Worm (Caenorhabditis elegans) whole organism, L3 larva: ENCODE data around the gene F45F2.10.
A peak's percentile ranks its signal among the peaks of the same experiment; 100 is the strongest.

Source experiments
- ZK546.5 ChIP-seq: sonication (generic microtip); optimal IDR thresholded peaks from 2 replicates; lab custom pipeline; 2017; ENCODE audit warnings: missing biosample characterization, missing genetic modification characterization
- aly-2 ChIP-seq: fragments of 150-350 bp; optimal IDR thresholded peaks from 2 replicates; lab custom pipeline; 2014; ENCODE audit warnings: missing biosample characterization, missing genetic modification characterization
- ama-1 ChIP-seq: fragments of 150-350 bp; optimal IDR thresholded peaks from 2 replicates; lab custom pipeline; 2018
- ceh-16 ChIP-seq: sonication (generic microtip); optimal IDR thresholded peaks from 2 replicates; lab custom pipeline; 2017; ENCODE audit warnings: missing biosample characterization, missing genetic modification characterization
- ceh-28 ChIP-seq: fragments of 150-350 bp; optimal IDR thresholded peaks from 2 replicates; lab custom pipeline; 2014; ENCODE audit warnings: missing biosample characterization, missing genetic modification reagents, missing genetic modification characterization
- ceh-82 ChIP-seq: fragments of 150-350 bp; optimal IDR thresholded peaks from 2 replicates; lab custom pipeline; 2014; ENCODE audit warnings: missing biosample characterization, missing genetic modification characterization
- ceh-9 ChIP-seq: sonication (generic microtip); optimal IDR thresholded peaks from 2 replicates; lab custom pipeline; 2018; ENCODE audit warnings: missing biosample characterization, missing genetic modification characterization
- daf-12 ChIP-seq: fragments of 150-350 bp; optimal IDR thresholded peaks from 2 replicates; lab custom pipeline; 2014; ENCODE audit warnings: missing biosample characterization, missing genetic modification reagents, missing genetic modification characterization
- egl-27 ChIP-seq: sonication (generic microtip); optimal IDR thresholded peaks from 4 replicates; lab custom pipeline; 2017; ENCODE audit warnings: missing biosample characterization, missing genetic modification reagents, missing genetic modification characterization
- egl-5 ChIP-seq: fragments of 150-350 bp; optimal IDR thresholded peaks from 2 replicates; lab custom pipeline; 2017; ENCODE audit warnings: missing biosample characterization, missing genetic modification reagents, missing genetic modification characterization, inconsistent platforms
- elt-1 ChIP-seq: fragments of 150-350 bp; optimal IDR thresholded peaks from 2 replicates; lab custom pipeline; 2014; ENCODE audit warnings: missing biosample characterization, missing genetic modification characterization
- elt-2 ChIP-seq: sonication (generic microtip); optimal IDR thresholded peaks from 2 replicates; lab custom pipeline; 2016; ENCODE audit warnings: missing genetic modification reagents, mild to moderate bottlenecking, missing genetic modification characterization, missing compliant biosample characterization
- elt-3 ChIP-seq, 3 experiments: fragments of 150-350 bp in 1 of 3; sonication (generic microtip) in 2 of 3; optimal IDR thresholded peaks; 2 replicates in 2 of 3; 4 replicates in 1 of 3; lab custom pipeline; 2014 to 2017; ENCODE audit warnings: missing biosample characterization in 3 of 3, missing genetic modification characterization in 3 of 3
- eor-1 ChIP-seq, 2 experiments: fragments of 150-350 bp; optimal IDR thresholded peaks; 2 replicates each; lab custom pipeline; 2014 to 2018; ENCODE audit warnings: missing biosample characterization in 2 of 2, missing genetic modification characterization in 2 of 2
- fkh-10 ChIP-seq: sonication (generic microtip); optimal IDR thresholded peaks from 2 replicates; lab custom pipeline; 2017; ENCODE audit warnings: missing biosample characterization, missing genetic modification reagents, missing genetic modification characterization
- fkh-2 ChIP-seq: fragments of 150-350 bp; optimal IDR thresholded peaks from 2 replicates; lab custom pipeline; 2014; ENCODE audit warnings: missing biosample characterization, missing genetic modification reagents, missing genetic modification characterization
- hmg-11 ChIP-seq: sonication (generic microtip); optimal IDR thresholded peaks from 2 replicates; lab custom pipeline; 2016; ENCODE audit warnings: missing genetic modification characterization, missing compliant biosample characterization
- jun-1 ChIP-seq: fragments of 150-350 bp; optimal IDR thresholded peaks from 2 replicates; lab custom pipeline; 2014; ENCODE audit warnings: missing biosample characterization, missing genetic modification reagents, missing genetic modification characterization
- lin-15B ChIP-seq: fragments of 150-350 bp; optimal IDR thresholded peaks from 2 replicates; lab custom pipeline; 2014; ENCODE audit warnings: missing biosample characterization, missing genetic modification characterization
- lin-39 ChIP-seq: fragments of 150-350 bp; optimal IDR thresholded peaks from 2 replicates; lab custom pipeline; 2018; ENCODE audit warnings: missing biosample characterization, missing genetic modification reagents, missing genetic modification characterization
- lsy-12 ChIP-seq: sonication (generic microtip); optimal IDR thresholded peaks from 2 replicates; lab custom pipeline; 2016; ENCODE audit warnings: mild to moderate bottlenecking, missing genetic modification characterization, missing compliant biosample characterization
- mdl-1 ChIP-seq: fragments of 150-350 bp; optimal IDR thresholded peaks from 2 replicates; lab custom pipeline; 2014; ENCODE audit warnings: missing biosample characterization, missing genetic modification characterization
- mml-1 ChIP-seq: fragments of 150-350 bp; sonication (generic microtip); optimal IDR thresholded peaks from 3 replicates; lab custom pipeline; 2014; ENCODE audit warnings: missing biosample characterization, missing genetic modification characterization
- nhr-11 ChIP-seq: fragments of 150-350 bp; optimal IDR thresholded peaks from 2 replicates; lab custom pipeline; 2014; ENCODE audit warnings: missing biosample characterization, missing genetic modification characterization
- nhr-23 ChIP-seq: fragments of 150-350 bp; optimal IDR thresholded peaks from 2 replicates; lab custom pipeline; 2014; ENCODE audit warnings: missing biosample characterization, missing genetic modification reagents, missing genetic modification characterization
- nhr-237 ChIP-seq: fragments of 150-350 bp; optimal IDR thresholded peaks from 2 replicates; lab custom pipeline; 2014; ENCODE audit warnings: missing biosample characterization, missing genetic modification characterization
- nhr-25 ChIP-seq: sonication (generic microtip); optimal IDR thresholded peaks from 2 replicates; lab custom pipeline; 2017; ENCODE audit warnings: missing biosample characterization, missing genetic modification characterization
- nhr-28 ChIP-seq: fragments of 150-350 bp; optimal IDR thresholded peaks from 2 replicates; lab custom pipeline; 2014; ENCODE audit warnings: missing biosample characterization, missing genetic modification characterization
- nhr-43 ChIP-seq: sonication (generic microtip); optimal IDR thresholded peaks from 2 replicates; lab custom pipeline; 2016; ENCODE audit warnings: mild to moderate bottlenecking, missing genetic modification characterization, missing compliant biosample characterization; ENCODE audit not compliant: poor library complexity, severe bottlenecking
- nhr-76 ChIP-seq: fragments of 150-350 bp; sonication (generic microtip); optimal IDR thresholded peaks from 5 replicates; lab custom pipeline; 2014; ENCODE audit warnings: missing biosample characterization, missing genetic modification characterization
- nhr-77 ChIP-seq: fragments of 150-350 bp; optimal IDR thresholded peaks from 2 replicates; lab custom pipeline; 2014; ENCODE audit warnings: missing biosample characterization, missing genetic modification characterization
- pha-4 ChIP-seq: fragments of 150-350 bp; optimal IDR thresholded peaks from 2 replicates; lab custom pipeline; 2014; ENCODE audit warnings: missing biosample characterization, missing genetic modification reagents, missing genetic modification characterization
- sea-2 ChIP-seq: fragments of 150-350 bp; sonication (generic microtip); optimal IDR thresholded peaks from 4 replicates; lab custom pipeline; 2014; ENCODE audit warnings: missing biosample characterization, missing genetic modification reagents, missing genetic modification characterization
- skn-1 ChIP-seq: fragments of 150-350 bp; optimal IDR thresholded peaks from 2 replicates; lab custom pipeline; 2014; ENCODE audit warnings: missing biosample characterization, missing genetic modification characterization
- snpc-4 ChIP-seq: fragments of 150-350 bp; optimal IDR thresholded peaks from 2 replicates; lab custom pipeline; 2014; ENCODE audit warnings: missing biosample characterization, missing genetic modification characterization
- tbx-2 ChIP-seq: sonication (generic microtip); optimal IDR thresholded peaks from 2 replicates; lab custom pipeline; 2016; ENCODE audit warnings: mild to moderate bottlenecking, missing genetic modification characterization, missing compliant biosample characterization
- unc-39 ChIP-seq: sonication (generic microtip); optimal IDR thresholded peaks from 4 replicates; lab custom pipeline; 2017; ENCODE audit warnings: missing biosample characterization, missing genetic modification characterization
- unc-62 ChIP-seq: fragments of 150-350 bp; sonication (generic microtip); optimal IDR thresholded peaks from 4 replicates; lab custom pipeline; 2014; ENCODE audit warnings: missing biosample characterization, missing genetic modification reagents, missing genetic modification characterization

The F45F2.10 gene

DNA sequence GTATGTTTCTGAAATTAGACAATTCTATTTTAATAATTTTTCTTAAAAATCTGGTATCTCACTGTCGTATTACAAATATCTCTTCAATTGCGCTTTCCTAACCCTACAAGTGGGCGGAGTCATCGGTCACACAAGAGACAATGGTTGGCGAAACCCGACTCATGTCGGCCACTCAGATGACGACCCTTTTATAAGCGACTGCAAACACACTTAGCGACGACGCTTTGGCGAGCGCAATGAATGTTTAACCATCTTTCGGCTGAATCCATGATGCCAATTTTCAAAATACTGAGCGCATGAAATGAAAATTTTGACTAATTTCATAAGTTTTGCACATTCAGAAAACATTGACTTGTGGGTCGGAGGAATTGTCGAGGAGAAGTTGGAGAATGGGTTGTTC lies 18.3 kb downstream of the F45F2.10 start (continued):
- TF ChIP-seq nhr-77 (peak; percentile 88), sea-2 (peak; percentile 83), eor-1 (tag; optimal IDR thresholded peaks at IDR 0.05; lab: Kevin White, UChicago) (peak in 1 of 2 experiments; percentile 17), unc-39 (peak; percentile 55), jun-1 (tag; lab: Kevin White, UChicago) (peak; percentile 43), fkh-10 (GFP tag; lab: Kevin White, UChicago) (no peak)
- TF ChIP-seq, all 47 proteins: peak for 36

DNA sequence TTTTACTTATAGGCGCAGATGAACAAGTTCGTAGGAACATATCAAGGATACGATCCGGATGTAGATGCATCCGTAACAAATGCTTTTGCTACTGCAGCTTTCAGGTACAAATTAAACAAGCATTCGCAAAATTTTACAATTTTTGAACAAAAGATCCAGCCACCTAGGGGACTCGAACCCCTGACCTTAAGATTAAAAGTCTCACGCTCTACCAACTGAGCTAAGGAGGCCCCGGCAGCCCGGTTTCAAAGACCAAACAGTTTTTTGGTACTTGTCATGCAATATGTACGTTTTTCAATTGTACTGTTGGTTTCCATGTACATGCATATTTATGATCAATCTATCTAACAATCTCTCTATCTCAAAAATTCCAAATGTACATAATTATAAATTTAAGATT lies 19.3 kb downstream of the F45F2.10 start:
- TF ChIP-seq fkh-2 (tag; lab: Kevin White, UChicago) (no peak), lin-15B (tag; lab: Kevin White, UChicago) (no peak), lin-39 (tag; lab: Kevin White, UChicago) (no peak), daf-12 (no peak), elt-2 (tag; lab: Kevin White, UChicago) (no peak)

DNA sequence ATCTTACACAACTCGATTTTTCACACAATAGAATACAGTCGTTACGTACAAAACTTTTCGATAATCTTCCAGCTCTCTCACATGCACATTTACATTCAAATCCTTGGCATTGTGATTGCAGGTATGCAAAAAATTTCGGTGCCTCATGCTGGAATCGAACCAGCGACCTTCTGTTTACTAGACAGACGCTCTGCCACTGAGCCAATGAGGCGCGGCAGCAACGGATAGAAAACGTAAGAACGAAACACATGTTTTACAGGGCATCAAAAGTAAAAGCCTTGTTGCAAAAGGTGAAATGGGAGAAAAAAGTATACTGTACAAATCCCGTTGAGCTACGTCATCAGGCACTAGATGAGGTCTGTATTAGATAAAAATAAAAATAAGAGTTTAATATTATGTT lies 22.7 kb downstream of the F45F2.10 start:
- TF ChIP-seq elt-2 (tag; lab: Kevin White, UChicago) (peak; percentile 22), nhr-23 (no peak), snpc-4 (tag; lab: Kevin White, UChicago) (peak; percentile 4), lin-39 (tag; lab: Kevin White, UChicago) (no peak), ama-1 (lab: Kevin White, UChicago) (no peak), nhr-76 (tag; lab: Kevin White, UChicago) (no peak), ceh-82 (tag; lab: Kevin White, UChicago) (no peak)

DNA sequence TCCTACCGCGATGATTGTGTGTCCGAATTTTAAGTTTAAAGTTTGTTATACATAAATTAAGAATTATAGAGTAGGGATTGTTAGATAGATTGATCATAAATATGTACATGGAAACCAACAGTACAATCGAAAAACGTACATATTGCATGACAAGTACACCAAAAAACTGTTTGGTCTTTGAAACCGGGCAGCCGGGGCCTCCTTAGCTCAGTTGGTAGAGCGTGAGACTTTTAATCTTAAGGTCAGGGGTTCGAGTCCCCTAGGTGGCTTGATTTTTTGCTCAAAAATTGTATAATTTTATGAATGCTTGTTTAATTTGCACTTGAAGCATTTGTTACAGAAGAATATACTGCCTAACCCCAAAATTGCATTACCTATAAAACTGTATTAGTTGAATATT lies 23.6 kb downstream of the F45F2.10 start:
- TF ChIP-seq aly-2 (no peak), skn-1 (tag; lab: Kevin White, UChicago) (no peak), eor-1 (tag; optimal IDR thresholded peaks at IDR 0.05; lab: Kevin White, UChicago) (no peak), fkh-10 (GFP tag; lab: Kevin White, UChicago) (no peak), nhr-237 (tag; lab: Kevin White, UChicago) (no peak), nhr-25 (tag; lab: Kevin White, UChicago) (no peak), lin-39 (tag; lab: Kevin White, UChicago) (no peak), elt-2 (tag; lab: Kevin White, UChicago) (no peak), nhr-43 (no peak), snpc-4 (tag; lab: Kevin White, UChicago) (no peak), nhr-28 (no peak), ceh-28 (tag; lab: Kevin White, UChicago) (no peak), nhr-11 (tag; lab: Kevin White, UChicago) (no peak), tbx-2 (tag; lab: Kevin White, UChicago) (no peak), hmg-11 (no peak), ceh-16 (tag; lab: Kevin White, UChicago) (no peak), unc-39 (no peak), mdl-1 (tag; lab: Kevin White, UChicago) (no peak)

DNA sequence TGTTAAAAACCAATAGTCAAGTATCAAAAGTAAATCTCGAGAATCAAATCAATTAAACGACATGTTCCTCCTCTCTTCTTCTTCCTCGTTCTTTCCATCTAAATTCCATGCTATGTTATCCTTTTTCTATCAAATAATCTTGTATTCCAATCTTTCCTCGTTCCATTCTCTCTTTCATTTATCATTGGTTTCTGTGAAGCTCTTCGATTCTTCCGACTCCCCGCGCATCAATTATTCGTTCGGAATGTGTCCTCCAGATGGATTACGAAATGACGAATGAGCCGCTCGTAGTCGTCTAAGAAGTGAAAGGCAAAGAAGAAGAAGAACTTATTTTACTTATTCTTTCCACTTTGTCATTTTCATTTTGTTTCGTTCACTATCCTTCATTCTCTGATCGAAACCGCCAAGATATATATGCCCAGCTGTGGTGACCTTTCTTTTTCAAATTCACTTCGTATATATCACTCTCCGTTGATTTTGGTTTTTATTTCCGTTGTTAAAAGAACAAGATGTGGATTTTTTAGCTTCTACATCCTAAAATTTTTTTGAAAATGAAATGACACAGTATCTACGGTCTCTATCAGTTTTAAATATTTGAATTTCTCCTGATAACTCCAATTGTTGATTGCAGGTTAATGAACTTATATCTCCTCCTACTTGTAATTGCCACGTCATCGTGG lies 24.3 kb downstream of the F45F2.10 start, which contains the start of gene pxn-1:
TSS of gene pxn-1 (plus strand) at position 630 of the 680 bp plus-strand sequence.
- no peak for TF ChIP-seq ceh-82 (tag; lab: Kevin White, UChicago)
- no peak for TF ChIP-seq daf-12
- no peak for TF ChIP-seq nhr-25 (tag; lab: Kevin White, UChicago)
- TF ChIP-seq mml-1 (tag; lab: Kevin White, UChicago): no peak
- TF ChIP-seq mdl-1 (tag; lab: Kevin White, UChicago): no peak
- no peak for TF ChIP-seq aly-2
- no peak for TF ChIP-seq nhr-77
- TF ChIP-seq egl-27 (tag; lab: Kevin White, UChicago): no peak
- TF ChIP-seq pha-4 (tag; lab: Kevin White, UChicago): no peak
- TF ChIP-seq eor-1 (tag; optimal IDR thresholded peaks at IDR 0.05; lab: Kevin White, UChicago): no peak
- TF ChIP-seq ZK546.5 (tag; lab: Kevin White, UChicago): no peak
- TF ChIP-seq lin-39 (tag; lab: Kevin White, UChicago): peak; percentile 78
- TF ChIP-seq ceh-9 (tag; lab: Kevin White, UChicago): no peak
- no peak for TF ChIP-seq egl-5 (tag; lab: Kevin White, UChicago)
- TF ChIP-seq unc-62: peak; percentile 55
- TF ChIP-seq snpc-4 (tag; lab: Kevin White, UChicago): no peak
- TF ChIP-seq nhr-43: no peak
- TF ChIP-seq lsy-12: no peak
- TF ChIP-seq elt-1 (tag; lab: Kevin White, UChicago): peak; percentile 76
- no peak for TF ChIP-seq elt-3 (tag; optimal IDR thresholded peaks at IDR 0.05; lab: Kevin White, UChicago)
